Worm (Caenorhabditis elegans) whole organism, early embryonic: ENCODE measurements around the gene metl-5.

ENCODE experiments used
- B0310.2 ChIP-seq: sonication (generic microtip); optimal IDR thresholded peaks from 2 replicates; lab custom pipeline; 2016; ENCODE audit warnings: mild to moderate bottlenecking, missing genetic modification characterization, missing compliant biosample characterization
- ama-1 ChIP-seq: fragments of 150-350 bp; optimal IDR thresholded peaks from 2 replicates; lab custom pipeline; 2014
- ceh-13 ChIP-seq: fragments of 200-800 bp; sonication (Bioruptor generic); optimal IDR thresholded peaks from 2 replicates; lab custom pipeline; 2018; ENCODE audit warnings: mild to moderate bottlenecking, missing genetic modification characterization, missing compliant biosample characterization
- ets-7 ChIP-seq: sonication (generic microtip); optimal IDR thresholded peaks from 2 replicates; lab custom pipeline; 2016; ENCODE audit warnings: missing genotype, missing genetic modification characterization, missing compliant biosample characterization
- flt-1 ChIP-seq: fragments of 200-800 bp; sonication (Bioruptor generic); IDR thresholded peaks from 2 replicates; pipeline ENCODE4 v1.3.6; 2022; ENCODE audit warnings: missing genetic modification characterization, missing compliant biosample characterization
- pes-1 ChIP-seq: fragments of 200-800 bp; sonication (Bioruptor generic); IDR thresholded peaks from 2 replicates; pipeline ENCODE4 v1.3.6; 2022; ENCODE audit warnings: missing genetic modification reagents, missing genetic modification characterization, missing compliant biosample characterization

- TF ChIP-seq ceh-13 (GFP tag; lab: Kevin White, UChicago) (no peak), ets-7 (tag; lab: Kevin White, UChicago) (no peak), B0310.2 (no peak), flt-1 (GFP tag; lab: Robert Waterston, UW) (no peak), pes-1 (GFP tag; lab: Robert Waterston, UW) (no peak), ama-1 (lab: Kevin White, UChicago) (no peak)
These were observed 19.3 kb downstream of the metl-5 start, which contains the start of gene F26A1.8 for ce11 chrIII:4822140-4822539.
